Worm (Caenorhabditis elegans): ENCODE measurements around the gene osm-7.

DNA sequence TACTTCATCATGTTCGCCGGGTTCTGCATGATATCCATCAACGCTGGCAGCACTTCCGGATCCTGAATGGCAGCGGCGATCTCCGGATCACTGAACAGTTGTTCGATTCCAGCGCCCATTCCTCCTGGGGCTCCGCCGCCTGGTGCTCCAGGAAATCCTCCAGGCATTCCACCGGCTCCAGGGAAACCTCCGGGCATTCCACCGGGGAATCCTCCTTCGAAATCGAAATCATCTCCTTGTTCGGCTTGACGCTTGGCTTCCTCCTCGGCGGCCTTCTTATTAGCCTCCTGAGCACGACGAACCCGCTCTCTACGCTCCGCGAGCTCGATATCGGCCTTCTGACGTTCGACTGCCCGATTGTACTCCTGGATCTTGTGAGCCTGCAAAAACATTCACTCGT lies 39.5 kb downstream of the osm-7 start:
- TF ChIP-seq eor-1 (tag; optimal IDR thresholded peaks at IDR 0.05) (no peak), mdl-1 (tag; optimal IDR thresholded peaks at IDR 0.05) (no peak), jun-1 (tag; optimal IDR thresholded peaks at IDR 0.05) (no peak)

Data from whole organism, L3 larva.